Worm (Caenorhabditis elegans) whole organism, L3 larva: ENCODE results near the gene F36D3.1.

Experiments used
- ZK546.5 ChIP-seq: sonication (generic microtip); optimal IDR thresholded peaks from 2 replicates; lab custom pipeline; 2017; ENCODE audit warnings: missing biosample characterization, missing genetic modification characterization
- ama-1 ChIP-seq: fragments of 150-350 bp; optimal IDR thresholded peaks from 2 replicates; lab custom pipeline; 2018
- ceh-28 ChIP-seq: fragments of 150-350 bp; optimal IDR thresholded peaks from 2 replicates; lab custom pipeline; 2014; ENCODE audit warnings: missing biosample characterization, missing genetic modification reagents, missing genetic modification characterization
- ceh-82 ChIP-seq: fragments of 150-350 bp; optimal IDR thresholded peaks from 2 replicates; lab custom pipeline; 2014; ENCODE audit warnings: missing biosample characterization, missing genetic modification characterization
- ceh-9 ChIP-seq: sonication (generic microtip); optimal IDR thresholded peaks from 2 replicates; lab custom pipeline; 2018; ENCODE audit warnings: missing biosample characterization, missing genetic modification characterization
- egl-5 ChIP-seq: fragments of 150-350 bp; optimal IDR thresholded peaks from 2 replicates; lab custom pipeline; 2017; ENCODE audit warnings: missing biosample characterization, missing genetic modification reagents, missing genetic modification characterization, inconsistent platforms
- elt-3 ChIP-seq, 3 experiments: fragments of 150-350 bp in 1 of 3; sonication (generic microtip) in 2 of 3; optimal IDR thresholded peaks; 2 replicates in 2 of 3; 4 replicates in 1 of 3; lab custom pipeline; 2014 to 2017; ENCODE audit warnings: missing biosample characterization in 3 of 3, missing genetic modification characterization in 3 of 3
- eor-1 ChIP-seq, 2 experiments: fragments of 150-350 bp; optimal IDR thresholded peaks; 2 replicates each; lab custom pipeline; 2014 to 2018; ENCODE audit warnings: missing biosample characterization in 2 of 2, missing genetic modification characterization in 2 of 2
- fos-1 ChIP-seq: fragments of 150-350 bp; optimal IDR thresholded peaks from 2 replicates; lab custom pipeline; 2014; ENCODE audit warnings: missing biosample characterization, missing genetic modification characterization
- hmg-11 ChIP-seq: sonication (generic microtip); optimal IDR thresholded peaks from 2 replicates; lab custom pipeline; 2016; ENCODE audit warnings: missing genetic modification characterization, missing compliant biosample characterization
- jun-1 ChIP-seq: fragments of 150-350 bp; optimal IDR thresholded peaks from 2 replicates; lab custom pipeline; 2014; ENCODE audit warnings: missing biosample characterization, missing genetic modification reagents, missing genetic modification characterization
- lin-15B ChIP-seq: fragments of 150-350 bp; optimal IDR thresholded peaks from 2 replicates; lab custom pipeline; 2014; ENCODE audit warnings: missing biosample characterization, missing genetic modification characterization
- lin-39 ChIP-seq: fragments of 150-350 bp; optimal IDR thresholded peaks from 2 replicates; lab custom pipeline; 2018; ENCODE audit warnings: missing biosample characterization, missing genetic modification reagents, missing genetic modification characterization
- lsy-12 ChIP-seq: sonication (generic microtip); optimal IDR thresholded peaks from 2 replicates; lab custom pipeline; 2016; ENCODE audit warnings: mild to moderate bottlenecking, missing genetic modification characterization, missing compliant biosample characterization
- mdl-1 ChIP-seq: fragments of 150-350 bp; optimal IDR thresholded peaks from 2 replicates; lab custom pipeline; 2014; ENCODE audit warnings: missing biosample characterization, missing genetic modification characterization
- nfya-1 ChIP-seq: sonication (generic microtip); optimal IDR thresholded peaks from 2 replicates; lab custom pipeline; 2017; ENCODE audit warnings: missing genetic modification characterization, mild to moderate bottlenecking, missing compliant biosample characterization, antibody characterized with exemption, moderate library complexity; ENCODE audit not compliant: insufficient read depth
- nhr-11 ChIP-seq: fragments of 150-350 bp; optimal IDR thresholded peaks from 2 replicates; lab custom pipeline; 2014; ENCODE audit warnings: missing biosample characterization, missing genetic modification characterization
- nhr-12 ChIP-seq: fragments of 150-350 bp; optimal IDR thresholded peaks from 2 replicates; lab custom pipeline; 2014; ENCODE audit warnings: missing biosample characterization, missing genetic modification characterization
- nhr-23 ChIP-seq: fragments of 150-350 bp; optimal IDR thresholded peaks from 2 replicates; lab custom pipeline; 2014; ENCODE audit warnings: missing biosample characterization, missing genetic modification reagents, missing genetic modification characterization
- nhr-237 ChIP-seq: fragments of 150-350 bp; optimal IDR thresholded peaks from 2 replicates; lab custom pipeline; 2014; ENCODE audit warnings: missing biosample characterization, missing genetic modification characterization
- nhr-43 ChIP-seq: sonication (generic microtip); optimal IDR thresholded peaks from 2 replicates; lab custom pipeline; 2016; ENCODE audit warnings: mild to moderate bottlenecking, missing genetic modification characterization, missing compliant biosample characterization; ENCODE audit not compliant: poor library complexity, severe bottlenecking
- nhr-67 ChIP-seq: fragments of 150-350 bp; optimal IDR thresholded peaks from 2 replicates; lab custom pipeline; 2014; ENCODE audit warnings: missing biosample characterization, missing genetic modification characterization
- nhr-76 ChIP-seq: fragments of 150-350 bp; sonication (generic microtip); optimal IDR thresholded peaks from 5 replicates; lab custom pipeline; 2014; ENCODE audit warnings: missing biosample characterization, missing genetic modification characterization
- pqm-1 ChIP-seq: fragments of 150-350 bp; optimal IDR thresholded peaks from 2 replicates; lab custom pipeline; 2017; ENCODE audit warnings: missing biosample characterization, missing genetic modification characterization, inconsistent platforms
- sea-2 ChIP-seq: fragments of 150-350 bp; sonication (generic microtip); optimal IDR thresholded peaks from 4 replicates; lab custom pipeline; 2014; ENCODE audit warnings: missing biosample characterization, missing genetic modification reagents, missing genetic modification characterization
- unc-39 ChIP-seq: sonication (generic microtip); optimal IDR thresholded peaks from 4 replicates; lab custom pipeline; 2017; ENCODE audit warnings: missing biosample characterization, missing genetic modification characterization
- unc-62 ChIP-seq: fragments of 150-350 bp; sonication (generic microtip); optimal IDR thresholded peaks from 4 replicates; lab custom pipeline; 2014; ENCODE audit warnings: missing biosample characterization, missing genetic modification reagents, missing genetic modification characterization
- zag-1 ChIP-seq: fragments of 150-350 bp; optimal IDR thresholded peaks from 2 replicates; lab custom pipeline; 2014; ENCODE audit warnings: missing biosample characterization, missing genetic modification characterization
- ztf-11 ChIP-seq: fragments of 150-350 bp; optimal IDR thresholded peaks from 2 replicates; lab custom pipeline; 2014; ENCODE audit warnings: missing biosample characterization, missing genetic modification characterization
- ztf-4 ChIP-seq: fragments of 150-350 bp; optimal IDR thresholded peaks from 2 replicates; lab custom pipeline; 2014; ENCODE audit warnings: missing biosample characterization, missing genetic modification characterization

The F36D3.1 gene

ce11 chrV:16460866-16461265 lies 38.3 kb upstream of the F36D3.1 start, which contains the start of gene srh-142:
TSS of gene srh-142 (minus strand) at chrV:16460966.
- TF ChIP-seq pqm-1 (tag; lab: Kevin White, UChicago) (no peak), ceh-9 (tag; lab: Kevin White, UChicago) (no peak), jun-1 (tag; lab: Kevin White, UChicago) (no peak), zag-1 (no peak), nhr-67 (no peak), nhr-76 (tag; lab: Kevin White, UChicago) (no peak), unc-39 (tag; lab: Kevin White, UChicago) (no peak), ceh-82 (tag; lab: Kevin White, UChicago) (no peak), eor-1 (tag; optimal IDR thresholded peaks at IDR 0.05; lab: Kevin White, UChicago) (no peak), mdl-1 (tag; lab: Kevin White, UChicago) (no peak), lin-15B (tag; lab: Kevin White, UChicago) (no peak), sea-2 (GFP tag; lab: Kevin White, UChicago) (no peak)

DNA sequence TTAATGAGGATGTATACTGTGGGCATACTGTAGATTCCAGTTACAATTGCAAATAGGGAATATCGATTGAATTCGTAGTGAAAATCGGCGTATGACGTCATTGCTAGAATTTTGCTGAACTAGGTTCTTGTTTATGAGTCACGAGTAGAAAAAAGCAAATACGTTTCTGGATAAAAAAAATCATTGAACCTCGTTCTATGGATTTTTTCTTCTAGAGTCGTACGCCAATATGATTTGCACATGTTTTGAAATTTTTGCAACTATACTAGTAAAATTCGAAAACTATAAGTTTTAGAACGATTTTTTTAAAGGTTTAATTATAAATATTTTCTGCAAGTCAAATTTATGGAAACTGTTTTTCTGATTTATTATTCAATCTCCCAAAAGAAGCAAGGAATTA lies 31.3 kb upstream of the F36D3.1 start, which contains the start of gene sru-44:
TSS of gene sru-44 (minus strand) at position 101 of the 400 bp plus-strand sequence.
- TF ChIP-seq zag-1 (no peak), unc-62 (no peak)
- TF ChIP-seq, all 47 proteins: peak for 0

DNA sequence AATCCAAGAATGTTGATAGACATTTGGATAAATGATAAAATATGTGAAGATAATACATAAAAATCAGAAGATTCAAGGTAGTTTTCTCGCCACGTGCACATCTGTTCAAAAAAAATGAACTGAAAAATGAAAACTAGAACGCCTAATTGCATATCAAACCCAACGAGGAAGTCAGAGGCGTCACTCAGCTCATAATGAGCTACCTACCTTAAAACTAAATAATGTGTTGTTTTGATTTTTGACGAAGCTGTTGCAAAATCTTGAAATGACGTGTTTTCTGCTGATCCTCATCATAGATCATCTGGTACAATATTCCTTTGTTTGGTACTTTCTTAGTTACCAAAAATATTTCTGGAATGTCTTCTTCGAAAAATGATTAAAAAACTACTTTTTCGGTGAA lies 28.2 kb upstream of the F36D3.1 start, which contains the start of gene srh-138:
TSS of gene srh-138 (minus strand) at position 101 of the 400 bp plus-strand sequence.
- TF ChIP-seq ceh-28 (tag; lab: Kevin White, UChicago) = no peak
- no peak for TF ChIP-seq unc-62
- no peak for TF ChIP-seq ceh-82 (tag; lab: Kevin White, UChicago)
- TF ChIP-seq fos-1 (tag; lab: Kevin White, UChicago) = no peak

DNA sequence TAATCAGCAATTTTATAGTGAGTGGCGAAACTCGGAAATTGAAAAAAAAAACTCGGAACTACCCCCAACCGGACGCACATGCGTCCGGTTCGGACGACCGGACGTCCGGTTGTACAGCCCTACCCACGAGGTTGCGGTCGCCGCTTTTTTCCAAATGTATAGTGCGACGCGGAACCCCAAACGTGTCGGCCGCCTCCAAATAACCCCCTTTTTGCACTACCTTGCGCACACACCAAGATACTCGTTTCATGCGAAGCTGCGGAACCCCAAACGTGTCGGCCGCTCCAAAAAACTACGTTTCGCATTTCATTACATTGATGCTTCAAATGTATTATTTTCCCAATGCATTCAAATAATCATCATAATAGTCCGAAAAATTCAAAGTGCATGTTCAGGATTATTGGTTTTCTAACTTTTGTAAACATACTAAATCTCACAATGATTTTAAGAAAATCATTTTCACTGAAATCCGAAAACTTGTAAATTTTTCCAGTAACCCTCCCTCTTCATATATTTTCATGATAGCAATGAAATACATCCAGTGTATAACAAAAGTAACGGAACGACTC lies 27.1 kb upstream of the F36D3.1 start, which contains the start of gene srw-35:
TSS of gene srw-35 (plus strand) at position 519 of the 569 bp plus-strand sequence.
- TF ChIP-seq ceh-82 (tag; lab: Kevin White, UChicago) (no peak), zag-1 (no peak), jun-1 (tag; lab: Kevin White, UChicago) (no peak), nhr-43 (tag; lab: Kevin White, UChicago) (no peak), unc-39 (tag; lab: Kevin White, UChicago) (no peak), unc-62 (no peak), lin-39 (tag; lab: Kevin White, UChicago) (no peak)

ce11 chrV:16479275-16479674 lies 19.9 kb upstream of the F36D3.1 start, which contains the start of gene T08G3.11:
TSS of gene T08G3.11 (minus strand) at chrV:16479375.
- TF ChIP-seq nhr-11 (tag; lab: Kevin White, UChicago) (no peak), nhr-237 (tag; lab: Kevin White, UChicago) (no peak), nhr-23 (tag; lab: Kevin White, UChicago) (no peak), ama-1 (lab: Kevin White, UChicago) (no peak), egl-5 (tag; lab: Kevin White, UChicago) (no peak), ZK546.5 (tag; lab: Kevin White, UChicago) (no peak), hmg-11 (tag; lab: Kevin White, UChicago) (no peak), elt-3 (tag; optimal IDR thresholded peaks at IDR 0.05; lab: Kevin White, UChicago) (no peak), fos-1 (tag; lab: Kevin White, UChicago) (no peak), nfya-1 (tag; lab: Kevin White, UChicago) (no peak)

ce11 chrV:16480919-16481630 lies 18.1 kb upstream of the F36D3.1 start, which contains the start of the genes F57E7.4 and spig-6:
TSS of gene F57E7.4 (minus strand) at chrV:16481019.
TSS of gene spig-6 (plus strand) at chrV:16481580.
- TF ChIP-seq nhr-12 (tag; lab: Kevin White, UChicago) (no peak), unc-62 (no peak), ceh-9 (tag; lab: Kevin White, UChicago) (no peak), lsy-12 (no peak), ZK546.5 (tag; lab: Kevin White, UChicago) (no peak), ztf-4 (tag; lab: Kevin White, UChicago) (no peak), ztf-11 (no peak), lin-15B (tag; lab: Kevin White, UChicago) (no peak)
